Worm (Caenorhabditis elegans) whole organism, L1 larva: ENCODE data around the gene fbxb-75.

ENCODE experiments used
- C04F5.9 ChIP-seq: sonication (generic microtip); optimal IDR thresholded peaks from 2 replicates; lab custom pipeline; 2016; ENCODE audit warnings: missing genetic modification characterization, missing compliant biosample characterization
- F16B12.6 ChIP-seq: fragments of 150-350 bp; optimal IDR thresholded peaks from 2 replicates; lab custom pipeline; 2014; ENCODE audit warnings: missing biosample characterization, missing genetic modification characterization
- Y116A8C.19 ChIP-seq: sonication (generic microtip); optimal IDR thresholded peaks from 2 replicates; lab custom pipeline; 2016; ENCODE audit warnings: missing compliant biosample characterization, missing genetic modification characterization, borderline replicate concordance
- aly-2 ChIP-seq: fragments of 150-350 bp; optimal IDR thresholded peaks from 2 replicates; lab custom pipeline; 2014; ENCODE audit warnings: missing biosample characterization, missing genetic modification characterization
- ama-1 ChIP-seq: fragments of 150-350 bp; optimal IDR thresholded peaks from 2 replicates; lab custom pipeline; 2014
- blmp-1 ChIP-seq: fragments of 150-350 bp; optimal IDR thresholded peaks from 2 replicates; lab custom pipeline; 2014; ENCODE audit warnings: missing biosample characterization, missing genetic modification characterization
- ceh-8 ChIP-seq: fragments of 200-800 bp; sonication (Bioruptor generic); optimal IDR thresholded peaks from 2 replicates; lab custom pipeline; 2018; ENCODE audit warnings: mild to moderate bottlenecking, missing genetic modification characterization, moderate library complexity, missing compliant biosample characterization
- ceh-88 ChIP-seq: fragments of 200-800 bp; sonication (Bioruptor generic); IDR thresholded peaks from 2 replicates; pipeline ENCODE4 v1.3.6; 2022; ENCODE audit warnings: missing genetic modification characterization, missing compliant biosample characterization
- ces-1 ChIP-seq: fragments of 150-350 bp; optimal IDR thresholded peaks from 2 replicates; lab custom pipeline; 2014; ENCODE audit warnings: missing biosample characterization, missing genetic modification reagents, missing genetic modification characterization
- dsc-1 ChIP-seq: sonication (generic microtip); optimal IDR thresholded peaks from 2 replicates; lab custom pipeline; 2016; ENCODE audit warnings: mild to moderate bottlenecking, missing genetic modification characterization, missing compliant biosample characterization
- efl-3 ChIP-seq: fragments of 200-800 bp; sonication (Bioruptor generic); optimal IDR thresholded peaks from 2 replicates; lab custom pipeline; 2018; ENCODE audit warnings: mild to moderate bottlenecking, missing genetic modification characterization, missing compliant biosample characterization
- egl-13 ChIP-seq: sonication (generic microtip); optimal IDR thresholded peaks from 2 replicates; lab custom pipeline; 2016; ENCODE audit warnings: missing genotype, missing genetic modification reagents, missing genetic modification characterization, missing compliant biosample characterization
- elt-3 ChIP-seq, 6 experiments: fragments of 150-350 bp in 1 of 6; sonication (generic microtip); optimal IDR thresholded peaks; 2 replicates each; lab custom pipeline; 2017 to 2018; ENCODE audit warnings: missing biosample characterization in 6 of 6, missing genetic modification characterization in 6 of 6, inconsistent platforms in 1 of 6
- fkh-8 ChIP-seq: sonication (generic microtip); optimal IDR thresholded peaks from 2 replicates; lab custom pipeline; 2016; ENCODE audit warnings: mild to moderate bottlenecking, missing genetic modification characterization, missing compliant biosample characterization
- lin-13 ChIP-seq: fragments of 150-350 bp; optimal IDR thresholded peaks from 2 replicates; lab custom pipeline; 2014; ENCODE audit warnings: missing biosample characterization, missing genetic modification reagents, missing genetic modification characterization
- lin-14 ChIP-seq: fragments of 200-800 bp; sonication (Bioruptor generic); optimal IDR thresholded peaks from 2 replicates; lab custom pipeline; 2018; ENCODE audit warnings: mild to moderate bottlenecking, missing genetic modification characterization, moderate library complexity, missing compliant biosample characterization
- lin-39 ChIP-seq: fragments of 150-350 bp; optimal IDR thresholded peaks from 2 replicates; lab custom pipeline; 2014; ENCODE audit warnings: missing biosample characterization, missing genetic modification reagents, missing genetic modification characterization
- lsy-2 ChIP-seq, 2 experiments: fragments of 150-350 bp; optimal IDR thresholded peaks; 2 replicates each; lab custom pipeline; 2014; ENCODE audit warnings: missing biosample characterization in 2 of 2, missing genetic modification characterization in 2 of 2
- mab-9 ChIP-seq: fragments of 200-800 bp; sonication (Bioruptor generic); IDR thresholded peaks from 2 replicates; pipeline ENCODE4 v1.3.6; 2022; ENCODE audit warnings: missing genetic modification reagents, missing genetic modification characterization, missing compliant biosample characterization
- mdl-1 ChIP-seq, 2 experiments: fragments of 150-350 bp; optimal IDR thresholded peaks; 2 replicates each; lab custom pipeline; 2014 to 2017; ENCODE audit warnings: missing biosample characterization in 2 of 2, missing genetic modification characterization in 2 of 2, inconsistent platforms in 1 of 2
- mef-2 ChIP-seq: fragments of 150-350 bp; optimal IDR thresholded peaks from 2 replicates; lab custom pipeline; 2014; ENCODE audit warnings: missing biosample characterization, missing genetic modification characterization
- nhr-11 ChIP-seq: fragments of 150-350 bp; optimal IDR thresholded peaks from 2 replicates; lab custom pipeline; 2014; ENCODE audit warnings: missing biosample characterization, missing genetic modification characterization
- nhr-20 ChIP-seq: sonication (generic microtip); optimal IDR thresholded peaks from 2 replicates; lab custom pipeline; 2016; ENCODE audit warnings: mild to moderate bottlenecking, missing genetic modification characterization, missing compliant biosample characterization
- nhr-237 ChIP-seq: fragments of 150-350 bp; optimal IDR thresholded peaks from 2 replicates; lab custom pipeline; 2014; ENCODE audit warnings: missing biosample characterization, missing genetic modification characterization
- nhr-47 ChIP-seq: sonication (generic microtip); optimal IDR thresholded peaks from 2 replicates; lab custom pipeline; 2016; ENCODE audit warnings: mild to moderate bottlenecking, missing genetic modification characterization, moderate library complexity, missing compliant biosample characterization
- nhr-76 ChIP-seq: sonication (generic microtip); optimal IDR thresholded peaks from 2 replicates; lab custom pipeline; 2017; ENCODE audit warnings: missing biosample characterization, missing genetic modification characterization
- nhr-77 ChIP-seq: fragments of 150-350 bp; optimal IDR thresholded peaks from 2 replicates; lab custom pipeline; 2014; ENCODE audit warnings: missing biosample characterization, missing genetic modification characterization
- nhr-84 ChIP-seq: sonication (generic microtip); optimal IDR thresholded peaks from 2 replicates; lab custom pipeline; 2017; ENCODE audit warnings: missing biosample characterization, missing genetic modification characterization
- nhr-85 ChIP-seq: sonication (generic microtip); peaks from one replicate; lab custom pipeline; 2016; ENCODE audit warnings: missing genetic modification characterization, inconsistent platforms, missing compliant biosample characterization
- pax-3 ChIP-seq: fragments of 200-800 bp; sonication (Bioruptor generic); optimal IDR thresholded peaks from 2 replicates; lab custom pipeline; 2018; ENCODE audit warnings: mild to moderate bottlenecking, missing genetic modification characterization, moderate library complexity, missing compliant biosample characterization
- skn-1 ChIP-seq: fragments of 150-350 bp; optimal IDR thresholded peaks from 2 replicates; lab custom pipeline; 2014; ENCODE audit warnings: missing biosample characterization, missing genetic modification characterization
- snpc-4 ChIP-seq: fragments of 150-350 bp; optimal IDR thresholded peaks from 2 replicates; lab custom pipeline; 2014; ENCODE audit warnings: missing biosample characterization, missing genetic modification characterization
- sup-37 ChIP-seq: fragments of 200-800 bp; sonication (Bioruptor generic); optimal IDR thresholded peaks from 2 replicates; lab custom pipeline; 2018; ENCODE audit warnings: mild to moderate bottlenecking, missing genetic modification characterization, missing compliant biosample characterization
- tbx-2 ChIP-seq: sonication (generic microtip); optimal IDR thresholded peaks from 2 replicates; lab custom pipeline; 2016; ENCODE audit warnings: missing genetic modification characterization, missing compliant biosample characterization
- tlp-1 ChIP-seq: fragments of 150-350 bp; optimal IDR thresholded peaks from 2 replicates; lab custom pipeline; 2014; ENCODE audit warnings: missing biosample characterization, missing genetic modification characterization
- unc-86 ChIP-seq: sonication (generic microtip); optimal IDR thresholded peaks from 2 replicates; lab custom pipeline; 2016; ENCODE audit warnings: missing genetic modification characterization, missing compliant biosample characterization
- unc-98 ChIP-seq: fragments of 200-800 bp; sonication (Bioruptor generic); IDR thresholded peaks from 2 replicates; pipeline ENCODE4 v1.3.6; 2022; ENCODE audit warnings: missing genetic modification characterization, missing compliant biosample characterization
- vab-15 ChIP-seq: sonication (generic microtip); optimal IDR thresholded peaks from 2 replicates; lab custom pipeline; 2017; ENCODE audit warnings: missing genotype, mild to moderate bottlenecking, missing genetic modification characterization, missing compliant biosample characterization
- zip-4 ChIP-seq: fragments of 200-800 bp; sonication (Bioruptor generic); optimal IDR thresholded peaks from 2 replicates; lab custom pipeline; 2018; ENCODE audit warnings: mild to moderate bottlenecking, missing genetic modification characterization, moderate library complexity, missing compliant biosample characterization

The fbxb-75 gene

ce11 chrIV:4437825-4438224 is 3.2 kb downstream of the fbxb-75 start:
- TF ChIP-seq elt-3 (tag; optimal IDR thresholded peaks at IDR 0.05; lab: Kevin White, UChicago) = peak in 1 of 6 experiments; percentile 16
- TF ChIP-seq lin-14 (GFP tag; lab: Kevin White, UChicago) = peak; percentile 69
- no peak for TF ChIP-seq zip-4 (GFP tag; lab: Kevin White, UChicago)
- TF ChIP-seq nhr-85 (tag; lab: Kevin White, UChicago) = peak; percentile 73
- no peak for TF ChIP-seq lsy-2 (tag; optimal IDR thresholded peaks at IDR 0.05; lab: Kevin White, UChicago)
- TF ChIP-seq nhr-20 (tag; lab: Kevin White, UChicago) = peak; percentile 7
- TF ChIP-seq pax-3 (tag; lab: Kevin White, UChicago) = no peak
- TF ChIP-seq, all 84 proteins: peak for 4

ce11 chrIV:4434441-4435084 is 6.4 kb downstream of the fbxb-75 start, which contains the start of the genes R08C7.8 and R08C7.4:
Gene R08C7.8 (minus strand): TSS chrIV:4434541.
Gene R08C7.4 (plus strand): TSS chrIV:4435034.
- TF ChIP-seq ceh-88 (GFP tag; lab: Robert Waterston, UW) = no peak
- TF ChIP-seq unc-98 (GFP tag; lab: Robert Waterston, UW) = no peak
- no peak for TF ChIP-seq nhr-20 (tag; lab: Kevin White, UChicago)
- TF ChIP-seq ceh-8 (GFP tag; lab: Kevin White, UChicago) = no peak
- TF ChIP-seq, all 84 proteins: peak for 0

- no peak for TF ChIP-seq lin-13 (GFP tag; lab: Kevin White, UChicago)
- TF ChIP-seq mab-9 = no peak
- TF ChIP-seq efl-3 = no peak
- no peak for TF ChIP-seq nhr-84 (tag; lab: Kevin White, UChicago)
- no peak for TF ChIP-seq lin-39 (tag; lab: Kevin White, UChicago)
- no peak for TF ChIP-seq skn-1 (tag; lab: Kevin White, UChicago)
- no peak for TF ChIP-seq Y116A8C.19 (tag; lab: Kevin White, UChicago)
- no peak for TF ChIP-seq mef-2 (tag; lab: Kevin White, UChicago)
- TF ChIP-seq nhr-47 (tag; lab: Kevin White, UChicago) = no peak
- no peak for TF ChIP-seq lin-14 (GFP tag; lab: Kevin White, UChicago)
Measured at ce11 chrIV:4429901-4430300, 11.1 kb downstream of the fbxb-75 start, which contains the start of the genes str-185 and R08C7.5. Gene str-185 (minus strand): TSS chrIV:4430001. Gene R08C7.5 (plus strand): TSS chrIV:4430229.

ce11 chrIV:4423885-4424284 is 17.1 kb downstream of the fbxb-75 start:
- TF ChIP-seq nhr-76 (tag; lab: Kevin White, UChicago) (no peak), lin-14 (GFP tag; lab: Kevin White, UChicago) (no peak), F16B12.6 (tag; lab: Kevin White, UChicago) (no peak), nhr-11 (tag; lab: Kevin White, UChicago) (no peak), dsc-1 (tag; lab: Kevin White, UChicago) (no peak), fkh-8 (tag; lab: Kevin White, UChicago) (no peak), nhr-237 (tag; lab: Kevin White, UChicago) (no peak), C04F5.9 (no peak), sup-37 (GFP tag; lab: Kevin White, UChicago) (no peak), egl-13 (no peak), vab-15 (tag; lab: Kevin White, UChicago) (no peak), nhr-77 (tag; lab: Kevin White, UChicago) (no peak), mdl-1 (tag; optimal IDR thresholded peaks at IDR 0.05; lab: Kevin White, UChicago) (no peak)

- TF ChIP-seq aly-2 (tag; lab: Kevin White, UChicago) (no peak), nhr-77 (tag; lab: Kevin White, UChicago) (no peak), zip-4 (GFP tag; lab: Kevin White, UChicago) (no peak), nhr-237 (tag; lab: Kevin White, UChicago) (no peak), ces-1 (GFP tag; lab: Kevin White, UChicago) (no peak), ama-1 (lab: Kevin White, UChicago) (no peak), tlp-1 (tag; lab: Kevin White, UChicago) (no peak), unc-86 (tag; lab: Kevin White, UChicago) (no peak), tbx-2 (no peak), efl-3 (no peak), lsy-2 (tag; optimal IDR thresholded peaks at IDR 0.05; lab: Kevin White, UChicago) (no peak), blmp-1 (tag; lab: Kevin White, UChicago) (no peak), mef-2 (tag; lab: Kevin White, UChicago) (no peak), snpc-4 (tag; lab: Kevin White, UChicago) (no peak)
Measured at ce11 chrIV:4423026-4423425, 18.0 kb downstream of the fbxb-75 start.
